Fruit fly (Drosophila melanogaster): ENCODE data around the gene Efhc1.1.

Efhc1.1 gene

dm6 chrX:15733995-15734394, 49.5 kb downstream of the Efhc1.1 start, which contains the start of the genes CG12379 and MagR (continued):
- peak; percentile 50 for TF ChIP-seq achi (GFP tag; optimal IDR thresholded peaks at IDR 0.05)
- peak; percentile 62 for TF ChIP-seq CG3032 (tag; optimal IDR thresholded peaks at IDR 0.05)
- TF ChIP-seq CG11762 (GFP tag; optimal IDR thresholded peaks at IDR 0.05; ENCODE audit: insufficient read depth): no peak
- TF ChIP-seq CG1621 (tag; optimal IDR thresholded peaks at IDR 0.05): no peak
- TF ChIP-seq Eip78C (GFP tag): peak; percentile 77
- TF ChIP-seq CG11902 (GFP tag; optimal IDR thresholded peaks at IDR 0.05): peak; percentile 27
- no peak for TF ChIP-seq CG6792 (GFP tag; optimal IDR thresholded peaks at IDR 0.05)
- peak; percentile 64 for TF ChIP-seq Met (GFP tag; optimal IDR thresholded peaks at IDR 0.05)
- no peak for TF ChIP-seq CG6854 (GFP tag; optimal IDR thresholded peaks at IDR 0.05)
- peak; percentile 37 for TF ChIP-seq OdsH (GFP tag; optimal IDR thresholded peaks at IDR 0.05)
- no peak for TF ChIP-seq CG4318 (GFP tag; optimal IDR thresholded peaks at IDR 0.05)
- TF ChIP-seq CG11294 (GFP tag; IDR thresholded peaks at IDR 0.05): no peak
- no peak for TF ChIP-seq spab (GFP tag; optimal IDR thresholded peaks at IDR 0.05)
- TF ChIP-seq fd59A (GFP tag; optimal IDR thresholded peaks at IDR 0.05): peak; percentile 33
- TF ChIP-seq CG31627 (GFP tag; optimal IDR thresholded peaks at IDR 0.05): peak; percentile 69
- TF ChIP-seq Eip75B (GFP tag; optimal IDR thresholded peaks at IDR 0.05): no peak
- TF ChIP-seq fkh (GFP tag; optimal IDR thresholded peaks at IDR 0.05): no peak

- no peak for TF ChIP-seq fd59A (GFP tag; optimal IDR thresholded peaks at IDR 0.05)
- no peak for TF ChIP-seq Ets21C (GFP tag; optimal IDR thresholded peaks at IDR 0.05)
- peak; percentile 47; the same call in 1 of the 3 replicates for TF ChIP-seq CG6163 (GFP tag; IDR thresholded peaks at IDR 0.05)
- peak; percentile 72 for TF ChIP-seq eg (GFP tag; IDR thresholded peaks at IDR 0.05)
- TF ChIP-seq CG34406 (GFP tag; optimal IDR thresholded peaks at IDR 0.05): no peak
- TF ChIP-seq CG6276 (GFP tag; optimal IDR thresholded peaks at IDR 0.05): no peak
- TF ChIP-seq CG8119 (GFP tag; IDR thresholded peaks at IDR 0.05): peak; percentile 26; the same call in 1 of the 3 replicates
- no peak for TF ChIP-seq CG11902 (GFP tag; optimal IDR thresholded peaks at IDR 0.05)
- TF ChIP-seq CG15336 (GFP tag; IDR thresholded peaks at IDR 0.05): peak; percentile 60
- no peak for TF ChIP-seq CG32006 (GFP tag; optimal IDR thresholded peaks at IDR 0.05)
- peak; percentile 32 for TF ChIP-seq Eip78C (GFP tag)
These were observed 50.2 kb downstream of the Efhc1.1 start for dm6 chrX:15733192-15733892.

DNA sequence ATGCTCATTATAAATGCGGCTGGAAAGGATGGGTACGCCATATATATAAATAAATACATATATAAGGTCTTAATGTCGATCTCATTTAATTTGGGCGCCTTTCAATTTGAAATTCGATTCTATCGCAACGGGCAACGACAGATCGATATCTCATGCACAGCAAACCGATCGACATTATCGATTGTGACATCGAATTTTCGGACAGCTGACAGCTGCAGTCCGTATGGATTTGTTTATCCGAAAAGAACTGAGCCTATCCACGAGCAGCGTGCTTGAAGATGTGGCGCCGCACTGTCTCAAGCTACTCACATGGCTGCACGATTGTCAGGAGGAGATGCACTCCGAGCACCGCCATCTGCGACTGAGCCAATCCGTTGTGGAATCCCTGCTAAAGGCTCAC, 51.5 kb downstream of the Efhc1.1 start, which contains the start of gene CG8191:
TSS of gene CG8191 (plus strand) at position 211 of the 400 bp plus-strand sequence.
- no peak for TF ChIP-seq eg (GFP tag; IDR thresholded peaks at IDR 0.05)

All from whole organism, prepupa.